Fruit fly (Drosophila melanogaster) whole organism, embryonic: ENCODE results near the gene CG18596.

Source experiments
- Aef1 ChIP-seq: fragments of 200-800 bp; sonication (Bioruptor generic); IDR thresholded peaks from 3 replicates; pipeline ENCODE4 v1.3.6; 2022; ENCODE audit warnings: missing biosample characterization, missing genetic modification characterization
- B-H1 ChIP-seq: fragments of 200-800 bp; sonication (Bioruptor generic); IDR thresholded peaks from 3 replicates; pipeline ENCODE4 v1.3.6; 2022; ENCODE audit warnings: missing biosample characterization, missing genetic modification characterization
- CG12219 ChIP-seq: fragments of 200-800 bp; sonication (Bioruptor generic); optimal IDR thresholded peaks from 3 replicates; lab custom pipeline; 2018; ENCODE audit warnings: missing biosample characterization, mild to moderate bottlenecking, missing genetic modification characterization
- CG17912 ChIP-seq: fragments of 200-800 bp; sonication (Bioruptor generic); optimal IDR thresholded peaks from 2 replicates; lab custom pipeline; 2018; ENCODE audit warnings: missing biosample characterization, mild to moderate bottlenecking, missing genetic modification characterization
- CG18619 ChIP-seq: fragments of 200-800 bp; sonication (Bioruptor generic); optimal IDR thresholded peaks from 3 replicates; lab custom pipeline; 2017; ENCODE audit warnings: missing biosample characterization, mild to moderate bottlenecking, missing genetic modification characterization
- CG2116 ChIP-seq: fragments of 200-800 bp; sonication (Bioruptor generic); optimal IDR thresholded peaks from 3 replicates; lab custom pipeline; 2018; ENCODE audit warnings: missing biosample characterization, mild to moderate bottlenecking, missing genetic modification characterization
- CG2120 ChIP-seq: fragments of 200-800 bp; sonication (Bioruptor generic); optimal IDR thresholded peaks from 3 replicates; lab custom pipeline; 2016; ENCODE audit warnings: missing biosample characterization, missing genetic modification characterization
- CG2678 ChIP-seq: fragments of 200-800 bp; sonication (Bioruptor generic); optimal IDR thresholded peaks from 3 replicates; lab custom pipeline; 2019; ENCODE audit warnings: missing biosample characterization, mild to moderate bottlenecking, missing genetic modification characterization, moderate library complexity
- CG3407 ChIP-seq: fragments of 200-800 bp; sonication (Bioruptor generic); optimal IDR thresholded peaks from 2 replicates; lab custom pipeline; 2018; ENCODE audit warnings: missing biosample characterization, mild to moderate bottlenecking, missing genetic modification characterization
- CG3726 ChIP-seq: fragments of 200-800 bp; sonication (Bioruptor generic); IDR thresholded peaks from 3 replicates; pipeline ENCODE4, ENCODE4 v1.3.6; 2022; ENCODE audit warnings: missing biosample characterization, missing genetic modification characterization
- CG5180 ChIP-seq: fragments of 200-800 bp; sonication (Bioruptor generic); optimal IDR thresholded peaks from 3 replicates; lab custom pipeline; 2017; ENCODE audit warnings: missing biosample characterization, missing genetic modification characterization, mild to moderate bottlenecking, moderate library complexity, missing genetic modification reagents
- CG7357 ChIP-seq: fragments of 200-800 bp; sonication (Bioruptor generic); IDR thresholded peaks from 3 replicates; pipeline ENCODE4 v1.3.6; 2022; ENCODE audit warnings: missing biosample characterization, missing genetic modification characterization
- CG9215 ChIP-seq: fragments of 200-800 bp; sonication (Bioruptor generic); IDR thresholded peaks from 2 replicates; pipeline ENCODE4 v1.3.6; 2022; ENCODE audit warnings: missing biosample characterization, missing genetic modification characterization
- CG9876 ChIP-seq: fragments of 200-800 bp; sonication (Bioruptor generic); optimal IDR thresholded peaks from 2 replicates; lab custom pipeline; 2016; ENCODE audit warnings: missing biosample characterization, missing genetic modification characterization
- CkIIα-i1 ChIP-seq: fragments of 200-800 bp; sonication (Bioruptor generic); IDR thresholded peaks from 2 replicates; pipeline ENCODE4 v1.3.6; 2022; ENCODE audit warnings: missing biosample characterization, missing genetic modification characterization
- Doc3 ChIP-seq: fragments of 200-800 bp; sonication (Bioruptor generic); IDR thresholded peaks from 3 replicates; pipeline ENCODE4 v1.3.6; 2022; ENCODE audit warnings: missing biosample characterization, missing genetic modification characterization; ENCODE audit not compliant: partially characterized antibody
- Fer3 ChIP-seq: fragments of 200-800 bp; sonication (Bioruptor generic); optimal IDR thresholded peaks from 2 replicates; lab custom pipeline; 2018; ENCODE audit warnings: missing biosample characterization, mild to moderate bottlenecking, missing genetic modification characterization, moderate library complexity
- Hr39 ChIP-seq: fragments of >200 bp; optimal IDR thresholded peaks from 2 replicates; lab custom pipeline; 2017
- Kr ChIP-seq: fragments of 200-800 bp; sonication (Bioruptor generic); optimal IDR thresholded peaks from 2 replicates; lab custom pipeline; 2017; ENCODE audit warnings: missing biosample characterization, mild to moderate bottlenecking, missing genetic modification characterization
- Lhr ChIP-seq: fragments of 200-800 bp; sonication (Bioruptor generic); optimal IDR thresholded peaks from 3 replicates; lab custom pipeline; 2017; ENCODE audit warnings: mild to moderate bottlenecking, missing biosample characterization, missing genetic modification reagents, missing genetic modification characterization
- Lim3 ChIP-seq: fragments of 200-800 bp; sonication (Bioruptor generic); IDR thresholded peaks from 2 replicates; pipeline ENCODE4 v1.3.6; 2022; ENCODE audit warnings: missing biosample characterization, missing genetic modification characterization
- MTF-1 ChIP-seq: fragments of 200-800 bp; sonication (Bioruptor generic); optimal IDR thresholded peaks from 2 replicates; lab custom pipeline; 2018; ENCODE audit warnings: missing biosample characterization, mild to moderate bottlenecking, missing genetic modification characterization, borderline replicate concordance
- Med ChIP-seq: fragments of 200-800 bp; sonication (Bioruptor generic); peaks from one replicate; lab custom pipeline; 2016; ENCODE audit warnings: missing biosample characterization, missing genetic modification characterization, mild to moderate bottlenecking, inconsistent platforms, moderate library complexity
- Spps ChIP-seq: fragments of 200-800 bp; sonication (Bioruptor generic); optimal IDR thresholded peaks from 2 replicates; lab custom pipeline; 2018; ENCODE audit warnings: missing biosample characterization, mild to moderate bottlenecking, missing genetic modification characterization
- Ssrp ChIP-seq: fragments of 200-800 bp; sonication (Bioruptor generic); optimal IDR thresholded peaks from 2 replicates; lab custom pipeline; 2018; ENCODE audit warnings: missing biosample characterization, mild to moderate bottlenecking, missing genetic modification characterization, moderate library complexity
- Tbp ChIP-seq: fragments of >200 bp; optimal IDR thresholded peaks from 2 replicates; lab custom pipeline; 2018; ENCODE audit warnings: missing biosample characterization, missing genetic modification characterization
- ase ChIP-seq: fragments of 200-800 bp; sonication (Bioruptor generic); IDR thresholded peaks from 3 replicates; pipeline ENCODE4 v1.3.6; 2022; ENCODE audit warnings: missing biosample characterization, missing genetic modification characterization
- bcd ChIP-seq: fragments of 200-800 bp; sonication (Bioruptor generic); optimal IDR thresholded peaks from 2 replicates; lab custom pipeline; 2017; ENCODE audit warnings: missing biosample characterization, mild to moderate bottlenecking, missing genetic modification characterization
- ci ChIP-seq: fragments of 200-800 bp; sonication (Bioruptor generic); IDR thresholded peaks from 3 replicates; pipeline ENCODE4 v1.3.6; 2022; ENCODE audit warnings: missing biosample characterization, missing genetic modification characterization
- corto ChIP-seq: fragments of 200-800 bp; sonication (Bioruptor generic); optimal IDR thresholded peaks from 2 replicates; lab custom pipeline; 2016; ENCODE audit warnings: missing biosample characterization, mild to moderate bottlenecking, missing genetic modification characterization, moderate library complexity
- dimm ChIP-seq: fragments of 200-800 bp; sonication (Bioruptor generic); IDR thresholded peaks from 2 replicates; pipeline ENCODE4 v1.3.6; 2022; ENCODE audit warnings: missing biosample characterization, missing genetic modification characterization
- emc ChIP-seq: fragments of 200-800 bp; sonication (Bioruptor generic); optimal IDR thresholded peaks from 2 replicates; lab custom pipeline; 2016; ENCODE audit warnings: missing biosample characterization, missing genetic modification characterization
- ems ChIP-seq: fragments of 200-800 bp; sonication (Bioruptor generic); optimal IDR thresholded peaks from 3 replicates; lab custom pipeline; 2016; ENCODE audit warnings: missing biosample characterization, missing genetic modification characterization
- en ChIP-seq: fragments of 200-800 bp; sonication (Bioruptor generic); optimal IDR thresholded peaks from 2 replicates; lab custom pipeline; 2016; ENCODE audit warnings: missing biosample characterization, missing genetic modification characterization
- fd64A ChIP-seq: fragments of 200-800 bp; sonication (Bioruptor generic); optimal IDR thresholded peaks from 3 replicates; lab custom pipeline; 2018; ENCODE audit warnings: missing biosample characterization, mild to moderate bottlenecking, missing genetic modification characterization
- gcm ChIP-seq: fragments of 200-800 bp; sonication (Bioruptor generic); optimal IDR thresholded peaks from 2 replicates; lab custom pipeline; 2019; ENCODE audit warnings: missing biosample characterization, mild to moderate bottlenecking, missing genetic modification characterization, moderate library complexity
- gt ChIP-seq: fragments of 200-800 bp; sonication (Bioruptor generic); IDR thresholded peaks from 2 replicates; pipeline ENCODE4 v1.3.6; 2022; ENCODE audit warnings: missing biosample characterization, missing genetic modification characterization
- ham ChIP-seq: fragments of 200-800 bp; sonication (Bioruptor generic); IDR thresholded peaks from 2 replicates; pipeline ENCODE4 v1.3.6; 2022; ENCODE audit warnings: missing biosample characterization, missing genetic modification characterization
- insv ChIP-seq, 2 experiments: fragments of 200-800 bp; sonication (Bioruptor generic); optimal IDR thresholded peaks; 3 replicates each; lab custom pipeline; 2016 to 2018; ENCODE audit warnings: missing biosample characterization in 2 of 2, missing genetic modification characterization in 2 of 2
- jumu ChIP-seq: fragments of 200-800 bp; sonication (Bioruptor generic); optimal IDR thresholded peaks from 3 replicates; lab custom pipeline; 2016; ENCODE audit warnings: missing biosample characterization, missing genetic modification characterization
- knrl ChIP-seq: fragments of 200-800 bp; sonication (Bioruptor generic); IDR thresholded peaks from 3 replicates; pipeline ENCODE4 v1.3.6; 2022; ENCODE audit warnings: missing biosample characterization, missing genetic modification characterization; ENCODE audit not compliant: partially characterized antibody
- nau ChIP-seq: fragments of 200-800 bp; sonication (Bioruptor generic); optimal IDR thresholded peaks from 3 replicates; lab custom pipeline; 2017; ENCODE audit warnings: missing biosample characterization, mild to moderate bottlenecking, missing genetic modification characterization, missing genetic modification reagents
- nom ChIP-seq: fragments of 200-800 bp; sonication (Bioruptor generic); optimal IDR thresholded peaks from 2 replicates; lab custom pipeline; 2017; ENCODE audit warnings: missing biosample characterization, missing genetic modification characterization, mild to moderate bottlenecking, moderate library complexity, missing genetic modification reagents
- otp ChIP-seq: fragments of 200-800 bp; sonication (Bioruptor generic); IDR thresholded peaks from 3 replicates; pipeline ENCODE4, ENCODE4 v1.3.6; 2022; ENCODE audit warnings: missing biosample characterization, missing genetic modification characterization
- pb ChIP-seq: fragments of 200-800 bp; sonication (Bioruptor generic); optimal IDR thresholded peaks from 3 replicates; lab custom pipeline; 2016; ENCODE audit warnings: missing biosample characterization, missing genetic modification characterization
- pzg ChIP-seq: fragments of 200-800 bp; sonication (Bioruptor generic); optimal IDR thresholded peaks from 3 replicates; lab custom pipeline; 2018; ENCODE audit warnings: missing biosample characterization, mild to moderate bottlenecking, missing genetic modification characterization, moderate library complexity
- run ChIP-seq: fragments of 200-800 bp; sonication (Bioruptor generic); optimal IDR thresholded peaks from 3 replicates; lab custom pipeline; 2018; ENCODE audit warnings: missing biosample characterization, mild to moderate bottlenecking, missing genetic modification characterization
- salm ChIP-seq: fragments of 200-800 bp; sonication (Bioruptor generic); optimal IDR thresholded peaks from 2 replicates; lab custom pipeline; 2018; ENCODE audit warnings: missing biosample characterization, mild to moderate bottlenecking, missing genetic modification characterization
- seq ChIP-seq: fragments of 200-800 bp; sonication (Bioruptor generic); IDR thresholded peaks from 2 replicates; pipeline ENCODE4 v1.3.6; 2022; ENCODE audit warnings: missing biosample characterization, missing genetic modification characterization
- sna ChIP-seq: fragments of 200-800 bp; sonication (Bioruptor generic); IDR thresholded peaks from 2 replicates; pipeline ENCODE4 v1.3.6; 2022; ENCODE audit warnings: missing biosample characterization, missing genetic modification characterization; ENCODE audit not compliant: partially characterized antibody
- tin ChIP-seq: fragments of 200-800 bp; sonication (Bioruptor generic); optimal IDR thresholded peaks from 3 replicates; lab custom pipeline; 2016; ENCODE audit warnings: missing biosample characterization, missing genetic modification characterization
- wdn ChIP-seq: fragments of 200-800 bp; sonication (Bioruptor generic); IDR thresholded peaks from 2 replicates; pipeline ENCODE4 v1.3.6; 2022; ENCODE audit warnings: missing biosample characterization, missing genetic modification characterization
- yki ChIP-seq: fragments of >200 bp; optimal IDR thresholded peaks from 3 replicates; lab custom pipeline; 2018

CG18596 gene

DNA sequence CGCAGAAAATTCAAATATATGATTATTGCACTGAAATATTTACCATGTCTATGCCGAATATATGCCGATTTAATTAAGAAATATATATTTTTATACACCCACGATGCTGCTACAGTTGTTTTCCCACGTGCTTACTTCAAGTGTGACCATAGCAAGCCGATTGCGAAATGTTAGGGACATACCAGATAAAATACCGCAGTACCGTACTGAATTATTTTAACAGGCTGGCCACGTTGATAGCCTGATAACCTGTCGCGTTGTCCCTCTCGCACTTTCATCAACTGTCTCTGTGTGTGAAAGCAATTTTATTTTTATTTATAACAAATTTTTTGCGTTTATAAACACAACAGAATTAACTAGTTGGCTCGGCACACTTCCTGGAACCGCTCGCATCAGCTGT is 45.2 kb downstream of the CG18596 start, which contains the start of the genes Nop56 and mats (continued):
- TF ChIP-seq ham (GFP tag; lab: Robert Waterston, UW) (no peak), Lim3 (GFP tag; lab: Robert Waterston, UW) (no peak), Ssrp (tag; lab: Kevin White, UChicago) (no peak), ase (no peak), fd64A (GFP tag; lab: Kevin White, UChicago) (no peak), Doc3 (peak; percentile 41; the same call in 1 of the 3 replicates), knrl (no peak), dimm (no peak), otp (no peak), gt (GFP tag; lab: Robert Waterston, UW) (no peak), ems (GFP tag; lab: Kevin White, UChicago) (peak; percentile 26), corto (GFP tag; lab: Kevin White, UChicago) (no peak), CG7357 (GFP tag; lab: Robert Waterston, UW) (no peak), Med (GFP tag; lab: Kevin White, UChicago) (peak; percentile 89), CG12219 (GFP tag; lab: Kevin White, UChicago) (no peak), yki (lab: Kevin White, UChicago) (no peak), ci (peak; percentile 43; the same call in 2 of the 3 replicates), CG2116 (GFP tag; lab: Kevin White, UChicago) (peak; percentile 43), CG9876 (GFP tag; lab: Kevin White, UChicago) (no peak), CG17912 (GFP tag; lab: Kevin White, UChicago) (peak; percentile 44), salm (no peak), CG2120 (GFP tag; lab: Kevin White, UChicago) (no peak), run (tag; lab: Kevin White, UChicago) (no peak), Tbp (GFP tag; lab: Kevin White, UChicago) (peak; percentile 40), sna (0 out of 2 replicates have a peak, but pooled peaks have one; percentile 28), CG3407 (GFP tag; lab: Kevin White, UChicago) (no peak), Aef1 (GFP tag; lab: Robert Waterston, UW) (no peak), pb (no peak), Kr (GFP tag; lab: Kevin White, UChicago) (no peak), pzg (GFP tag; lab: Kevin White, UChicago) (peak; percentile 96), MTF-1 (GFP tag; lab: Kevin White, UChicago) (no peak), CG3726 (no peak), CG9215 (no peak), jumu (GFP tag; lab: Kevin White, UChicago) (no peak), CG18619 (GFP tag; lab: Kevin White, UChicago) (no peak), en (GFP tag; lab: Kevin White, UChicago) (no peak), nau (GFP tag; lab: Kevin White, UChicago) (no peak), B-H1 (no peak), seq (GFP tag; lab: Robert Waterston, UW) (no peak), Lhr (GFP tag; lab: Kevin White, UChicago) (peak; percentile 45), Hr39 (no peak), CG2678 (tag; lab: Kevin White, UChicago) (no peak), tin (GFP tag; lab: Kevin White, UChicago) (no peak), nom (GFP tag; lab: Kevin White, UChicago) (no peak), insv (GFP tag; optimal IDR thresholded peaks at IDR 0.05; lab: Kevin White, UChicago) (peak in 1 of 2 experiments; percentile 55), Spps (no peak), emc (GFP tag; lab: Kevin White, UChicago) (no peak), CG5180 (peak; percentile 64), CkIIα-i1 (GFP tag; lab: Robert Waterston, UW) (no peak), bcd (no peak), wdn (GFP tag; lab: Robert Waterston, UW) (no peak), Fer3 (tag; lab: Kevin White, UChicago) (peak; percentile 17), gcm (GFP tag; lab: Kevin White, UChicago) (peak; percentile 19)
